Worm (Caenorhabditis elegans) whole organism, young adult: ENCODE data around the gene F52C9.3.

Experiments
- B0336.3 ChIP-seq: fragments of 200-800 bp; sonication (Bioruptor generic); IDR thresholded peaks from 2 replicates; pipeline ENCODE4 v1.3.6; 2022; ENCODE audit warnings: missing genetic modification characterization, missing compliant biosample characterization
- C06A6.2 ChIP-seq: fragments of 200-800 bp; sonication (Bioruptor generic); conservative IDR thresholded peaks from 2 replicates; pipeline ENCODE4 v1.3.6; 2022; ENCODE audit warnings: missing genetic modification characterization, missing compliant biosample characterization
- F22D6.2 ChIP-seq: sonication (generic microtip); optimal IDR thresholded peaks from 2 replicates; lab custom pipeline; 2016; ENCODE audit warnings: mild to moderate bottlenecking, missing genetic modification characterization, missing compliant biosample characterization
- F23B12.7 ChIP-seq: sonication (generic microtip); optimal IDR thresholded peaks from 2 replicates; lab custom pipeline; 2017; ENCODE audit warnings: missing genetic modification characterization, mild to moderate bottlenecking, missing compliant biosample characterization, antibody characterized with exemption, moderate library complexity; ENCODE audit not compliant: insufficient read depth
- F33H1.4 ChIP-seq: fragments of 200-800 bp; sonication (Bioruptor generic); IDR thresholded peaks from 2 replicates; pipeline ENCODE4 v1.3.6; 2022; ENCODE audit warnings: missing genetic modification reagents, missing genetic modification characterization, missing compliant biosample characterization
- F49E8.2 ChIP-seq: sonication (generic microtip); optimal IDR thresholded peaks from 3 replicates; lab custom pipeline; 2017; ENCODE audit warnings: missing genetic modification characterization, mild to moderate bottlenecking, missing compliant biosample characterization, antibody characterized with exemption, moderate library complexity; ENCODE audit not compliant: insufficient read depth
- K12H6.12 ChIP-seq: fragments of 200-800 bp; sonication (Bioruptor generic); optimal IDR thresholded peaks from 2 replicates; lab custom pipeline; 2018; ENCODE audit warnings: mild to moderate bottlenecking, missing genetic modification characterization, missing compliant biosample characterization
- ZK185.1 ChIP-seq: sonication (generic microtip); optimal IDR thresholded peaks from 2 replicates; lab custom pipeline; 2016; ENCODE audit warnings: mild to moderate bottlenecking, missing genetic modification characterization, missing compliant biosample characterization; ENCODE audit not compliant: poor library complexity, severe bottlenecking
- cebp-1 ChIP-seq, 2 experiments: fragments of 200-800 bp in 1 of 2; sonication (Bioruptor generic) in 1 of 2; sonication (generic microtip) in 1 of 2; IDR thresholded peaks in 1 of 2; optimal IDR thresholded peaks in 1 of 2; 2 replicates each; pipeline versions ENCODE4 v1.3.6 to Lab custom; 2017 to 2022; ENCODE audit warnings: missing compliant biosample characterization in 2 of 2, missing genetic modification characterization in 2 of 2, mild to moderate bottlenecking in 1 of 2, missing genetic modification reagents in 1 of 2, moderate library complexity in 1 of 2
- chd-7 ChIP-seq: sonication (generic microtip); optimal IDR thresholded peaks from 2 replicates; lab custom pipeline; 2016; ENCODE audit warnings: mild to moderate bottlenecking, missing genetic modification characterization, moderate library complexity, missing compliant biosample characterization
- dox-1 ChIP-seq: fragments of 200-800 bp; sonication (Bioruptor generic); IDR thresholded peaks from 2 replicates; pipeline ENCODE4 v1.3.6; 2022; ENCODE audit warnings: missing genetic modification reagents, missing genetic modification characterization, missing compliant biosample characterization
- dpff-1 ChIP-seq: sonication (generic microtip); optimal IDR thresholded peaks from 2 replicates; lab custom pipeline; 2017; ENCODE audit warnings: mild to moderate bottlenecking, missing genetic modification characterization, missing compliant biosample characterization
- dpl-1 ChIP-seq: fragments of 150-350 bp; optimal IDR thresholded peaks from 2 replicates; lab custom pipeline; 2014; ENCODE audit warnings: missing biosample characterization, missing genetic modification reagents, missing genetic modification characterization
- fkh-3 ChIP-seq: sonication (generic microtip); optimal IDR thresholded peaks from 2 replicates; lab custom pipeline; 2016; ENCODE audit warnings: mild to moderate bottlenecking, missing genetic modification characterization, missing compliant biosample characterization
- gei-17 ChIP-seq: fragments of 200-800 bp; sonication (Bioruptor generic); optimal IDR thresholded peaks from 2 replicates; lab custom pipeline; 2018; ENCODE audit warnings: mild to moderate bottlenecking, missing genetic modification characterization, missing compliant biosample characterization
- hlh-26 ChIP-seq: fragments of 200-800 bp; sonication (Bioruptor generic); conservative IDR thresholded peaks from 2 replicates; pipeline ENCODE4 v1.3.6; 2022; ENCODE audit warnings: missing genetic modification reagents, missing genetic modification characterization, missing compliant biosample characterization
- hrde-1 ChIP-seq: sonication (generic microtip); optimal IDR thresholded peaks from 2 replicates; lab custom pipeline; 2016; ENCODE audit warnings: missing genetic modification characterization, mild to moderate bottlenecking, missing compliant biosample characterization, moderate library complexity, missing genotype, missing genetic modification reagents, borderline replicate concordance
- let-607 ChIP-seq, 2 experiments: fragments of 200-800 bp in 1 of 2; sonication (Bioruptor generic) in 1 of 2; sonication (generic microtip) in 1 of 2; optimal IDR thresholded peaks; 2 replicates each; lab custom pipeline; 2016 to 2018; ENCODE audit warnings: mild to moderate bottlenecking in 2 of 2, missing compliant biosample characterization in 2 of 2, missing genetic modification characterization in 2 of 2, moderate library complexity in 2 of 2, missing genotype in 1 of 2
- lin-26 ChIP-seq: fragments of 200-800 bp; sonication (Bioruptor generic); IDR thresholded peaks from 2 replicates; pipeline ENCODE4 v1.3.6; 2022; ENCODE audit warnings: missing genetic modification reagents, missing genetic modification characterization, missing compliant biosample characterization
- lin-54 ChIP-seq: fragments of 200-800 bp; sonication (Bioruptor generic); optimal IDR thresholded peaks from 2 replicates; lab custom pipeline; 2018; ENCODE audit warnings: mild to moderate bottlenecking, missing genetic modification characterization, missing compliant biosample characterization
- lsl-1 ChIP-seq: fragments of 200-800 bp; sonication (Bioruptor generic); optimal IDR thresholded peaks from 2 replicates; lab custom pipeline; 2018; ENCODE audit warnings: mild to moderate bottlenecking, missing genetic modification characterization, moderate library complexity, missing compliant biosample characterization
- madf-8 ChIP-seq: fragments of 200-800 bp; sonication (Bioruptor generic); conservative IDR thresholded peaks from 2 replicates; pipeline ENCODE4 v1.3.6; 2022; ENCODE audit warnings: missing genetic modification reagents, missing genetic modification characterization, missing compliant biosample characterization
- mxl-1 ChIP-seq: sonication (generic microtip); optimal IDR thresholded peaks from 2 replicates; lab custom pipeline; 2016; ENCODE audit warnings: missing genetic modification characterization, missing compliant biosample characterization
- nfya-2 ChIP-seq: fragments of 200-800 bp; sonication (Bioruptor generic); IDR thresholded peaks from 2 replicates; pipeline ENCODE4 v1.3.6; 2022; ENCODE audit warnings: missing genetic modification reagents, missing genetic modification characterization, missing compliant biosample characterization
- nfyb-1 ChIP-seq: fragments of 200-800 bp; sonication (Bioruptor generic); IDR thresholded peaks from 2 replicates; pipeline ENCODE4 v1.3.6; 2022; ENCODE audit warnings: missing genetic modification reagents, missing genetic modification characterization, missing compliant biosample characterization
- nhr-80 ChIP-seq: sonication (generic microtip); optimal IDR thresholded peaks from 2 replicates; lab custom pipeline; 2016; ENCODE audit warnings: missing genetic modification characterization, missing compliant biosample characterization
- rcor-1 ChIP-seq: fragments of 200-800 bp; sonication (Bioruptor generic); IDR thresholded peaks from 2 replicates; pipeline ENCODE4 v1.3.6; 2022; ENCODE audit warnings: missing genetic modification reagents, missing genetic modification characterization, missing compliant biosample characterization
- rpc-1 ChIP-seq, 2 experiments: fragments of 150-350 bp in 1 of 2; sonication (generic microtip) in 1 of 2; optimal IDR thresholded peaks; 2 replicates each; lab custom pipeline; 2014 to 2018; ENCODE audit warnings: missing biosample characterization in 1 of 2, missing genetic modification characterization in 1 of 2, missing genetic modification reagents in 1 of 2, missing genotype in 1 of 2
- sdz-38 ChIP-seq: sonication (generic microtip); optimal IDR thresholded peaks from 2 replicates; lab custom pipeline; 2016; ENCODE audit warnings: missing genotype, missing genetic modification characterization, missing compliant biosample characterization
- tbx-9 ChIP-seq: sonication (generic microtip); optimal IDR thresholded peaks from 2 replicates; lab custom pipeline; 2016; ENCODE audit warnings: borderline replicate concordance, missing genetic modification characterization, inconsistent platforms, missing compliant biosample characterization
- unc-130 ChIP-seq: sonication (generic microtip); optimal IDR thresholded peaks from 2 replicates; lab custom pipeline; 2016; ENCODE audit warnings: missing genetic modification reagents, missing genetic modification characterization, missing compliant biosample characterization
- xnd-1 ChIP-seq: sonication (generic microtip); optimal IDR thresholded peaks from 2 replicates; lab custom pipeline; 2016; ENCODE audit warnings: missing genotype, missing genetic modification reagents, missing genetic modification characterization, missing compliant biosample characterization
- ztf-18 ChIP-seq: sonication (generic microtip); optimal IDR thresholded peaks from 2 replicates; lab custom pipeline; 2016; ENCODE audit warnings: missing genotype, mild to moderate bottlenecking, missing genetic modification characterization, missing compliant biosample characterization
- ztf-25 ChIP-seq: fragments of 200-800 bp; sonication (Bioruptor generic); IDR thresholded peaks from 2 replicates; pipeline ENCODE4 v1.3.6; 2022; ENCODE audit warnings: missing genetic modification reagents, missing genetic modification characterization, missing compliant biosample characterization
- ztf-26 ChIP-seq: sonication (generic microtip); optimal IDR thresholded peaks from 2 replicates; lab custom pipeline; 2017; ENCODE audit warnings: missing genetic modification characterization, missing compliant biosample characterization
- ztf-6 ChIP-seq: fragments of 200-800 bp; sonication (Bioruptor generic); IDR thresholded peaks from 2 replicates; pipeline ENCODE4 v1.3.6; 2022; ENCODE audit warnings: missing genetic modification reagents, missing genetic modification characterization, missing compliant biosample characterization

F52C9.3 gene

ce11 chrIII:5329372-5329771 lies 7.7 kb downstream of the F52C9.3 start:
- TF ChIP-seq mxl-1 (tag; lab: Kevin White, UChicago) = no peak
- TF ChIP-seq dpff-1 = no peak
- no peak for TF ChIP-seq tbx-9 (tag; lab: Kevin White, UChicago)

ce11 chrIII:5334517-5335049 lies 12.9 kb downstream of the F52C9.3 start:
- no peak for TF ChIP-seq F49E8.2 (tag; lab: Kevin White, UChicago)
- peak; percentile 60 for TF ChIP-seq nhr-80 (tag; lab: Kevin White, UChicago)
- TF ChIP-seq cebp-1 (GFP tag; IDR thresholded peaks at IDR 0.05; lab: Robert Waterston, UW) = 0 out of 2 replicates have a peak, but pooled peaks have one; percentile 13
- no peak for TF ChIP-seq cebp-1 (tag; optimal IDR thresholded peaks at IDR 0.05; lab: Kevin White, UChicago)
- no peak for TF ChIP-seq dpl-1 (GFP tag; lab: Kevin White, UChicago)
- TF ChIP-seq sdz-38 (tag; lab: Kevin White, UChicago) = no peak
- TF ChIP-seq F33H1.4 (GFP tag; lab: Robert Waterston, UW) = no peak
- TF ChIP-seq rcor-1 (GFP tag; lab: Robert Waterston, UW) = no peak
- TF ChIP-seq tbx-9 (tag; lab: Kevin White, UChicago) = no peak
- TF ChIP-seq dox-1 (GFP tag; lab: Robert Waterston, UW) = 0 out of 2 replicates have a peak, but pooled peaks have one; percentile 28
- TF ChIP-seq rpc-1 (optimal IDR thresholded peaks at IDR 0.05; lab: Kevin White, UChicago) = no peak
- TF ChIP-seq rpc-1 (tag; optimal IDR thresholded peaks at IDR 0.05; lab: Kevin White, UChicago) = no peak
- no peak for TF ChIP-seq ZK185.1 (tag; lab: Kevin White, UChicago)
- TF ChIP-seq, all 124 proteins: peak for 3

- TF ChIP-seq lsl-1 (GFP tag; lab: Kevin White, UChicago) (no peak), madf-8 (GFP tag; lab: Robert Waterston, UW) (no peak), B0336.3 (GFP tag; lab: Robert Waterston, UW) (no peak), F22D6.2 (tag; lab: Kevin White, UChicago) (no peak), F49E8.2 (tag; lab: Kevin White, UChicago) (no peak)
Measured at ce11 chrIII:5338787-5339186, 17.1 kb downstream of the F52C9.3 start.

DNA sequence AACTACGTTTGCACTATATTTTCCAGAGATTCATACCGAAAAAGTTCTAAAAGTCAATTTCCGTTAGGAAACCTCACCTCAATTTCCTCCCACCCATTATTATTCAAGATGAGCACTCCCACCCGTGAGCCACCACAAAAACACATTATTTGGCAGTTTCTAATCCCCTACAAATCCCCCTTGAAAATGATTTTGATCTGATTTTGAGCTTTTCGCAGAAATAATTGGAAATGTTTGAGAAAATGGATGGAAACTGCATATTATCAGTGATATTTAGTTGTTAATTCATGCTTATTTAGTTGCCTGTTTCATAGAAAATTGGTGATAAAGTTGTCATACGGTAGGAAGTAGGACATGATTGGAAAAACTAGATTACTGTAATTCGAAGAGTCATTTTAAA lies 18.8 kb downstream of the F52C9.3 start:
- TF ChIP-seq fkh-3 (no peak), lin-26 (GFP tag; lab: Robert Waterston, UW) (no peak), ztf-26 (tag; lab: Kevin White, UChicago) (no peak), ztf-6 (GFP tag; lab: Robert Waterston, UW) (no peak), hrde-1 (tag; lab: Kevin White, UChicago) (no peak), ztf-25 (GFP tag; lab: Robert Waterston, UW) (no peak), let-607 (tag; optimal IDR thresholded peaks at IDR 0.05; lab: Kevin White, UChicago) (no peak), hlh-26 (GFP tag; lab: Robert Waterston, UW) (no peak), nfya-2 (GFP tag; lab: Robert Waterston, UW) (no peak), F23B12.7 (tag; lab: Kevin White, UChicago) (no peak), C06A6.2 (no peak), chd-7 (tag; lab: Kevin White, UChicago) (no peak), lin-54 (no peak), nfyb-1 (no peak), xnd-1 (tag; lab: Kevin White, UChicago) (no peak), K12H6.12 (tag; lab: Kevin White, UChicago) (no peak), gei-17 (GFP tag; lab: Kevin White, UChicago) (no peak), unc-130 (GFP tag; lab: Kevin White, UChicago) (no peak), ztf-18 (tag; lab: Kevin White, UChicago) (no peak)
